Fruit fly (Drosophila melanogaster): ENCODE measurements around the gene Arp3.
A peak's percentile ranks its signal among the peaks of the same experiment; 100 is the strongest.

The Arp3 gene

dm6 chr3L:8072720-8073119, 43.0 kb downstream of the Arp3 start (continued):
- TF ChIP-seq CG1621 (tag; optimal IDR thresholded peaks at IDR 0.05): no peak
- TF ChIP-seq CG3919 (GFP tag; optimal IDR thresholded peaks at IDR 0.05): peak; percentile 80
- TF ChIP-seq fkh (GFP tag; optimal IDR thresholded peaks at IDR 0.05): peak; percentile 56
- TF ChIP-seq Sox15 (GFP tag; optimal IDR thresholded peaks at IDR 0.05): no peak
- peak; percentile 17 for TF ChIP-seq Blimp-1 (GFP tag; optimal IDR thresholded peaks at IDR 0.05)
- peak; percentile 78 for TF ChIP-seq topi (GFP tag; optimal IDR thresholded peaks at IDR 0.05)
- TF ChIP-seq Smox (GFP tag; optimal IDR thresholded peaks at IDR 0.05): peak; percentile 57
- TF ChIP-seq CG6792 (GFP tag; optimal IDR thresholded peaks at IDR 0.05): peak; percentile 53
- TF ChIP-seq Eip75B (GFP tag; optimal IDR thresholded peaks at IDR 0.05): peak; percentile 69
- peak; percentile 17 for TF ChIP-seq vri (GFP tag; optimal IDR thresholded peaks at IDR 0.05)
- TF ChIP-seq eg (GFP tag; IDR thresholded peaks at IDR 0.05): peak; percentile 85
- TF ChIP-seq Met (GFP tag; optimal IDR thresholded peaks at IDR 0.05): peak; percentile 53

dm6 chr3L:8071693-8072260, 43.9 kb downstream of the Arp3 start:
- TF ChIP-seq svp (GFP tag) (peak; percentile 97), Eip78C (GFP tag) (peak; percentile 3), CG15336 (GFP tag; IDR thresholded peaks at IDR 0.05) (peak; percentile 17; the same call in 1 of the 2 replicates), dsx (GFP tag; optimal IDR thresholded peaks at IDR 0.05; ENCODE audit: poor library complexity, severe bottlenecking) (no peak), CG4318 (GFP tag; optimal IDR thresholded peaks at IDR 0.05) (no peak), Met (GFP tag; optimal IDR thresholded peaks at IDR 0.05) (no peak), topi (GFP tag; optimal IDR thresholded peaks at IDR 0.05) (no peak), CG8319 (GFP tag; optimal IDR thresholded peaks at IDR 0.05) (no peak)

- TF ChIP-seq vri (GFP tag; optimal IDR thresholded peaks at IDR 0.05) (peak; percentile 50), Sox102F (GFP tag; optimal IDR thresholded peaks at IDR 0.05) (no peak)
Observed at dm6 chr3L:8071192-8071591, 44.5 kb downstream of the Arp3 start.

- TF ChIP-seq Lpt (GFP tag; optimal IDR thresholded peaks at IDR 0.05) (no peak), OdsH (GFP tag; optimal IDR thresholded peaks at IDR 0.05) (no peak), CG6792 (GFP tag; optimal IDR thresholded peaks at IDR 0.05) (no peak), Ets96B (tag; optimal IDR thresholded peaks at IDR 0.05) (no peak), svp (GFP tag) (no peak), CG16779 (tag; optimal IDR thresholded peaks at IDR 0.05) (no peak), CG11294 (GFP tag; IDR thresholded peaks at IDR 0.05) (no peak), cyc (GFP tag; optimal IDR thresholded peaks at IDR 0.05) (no peak), CG1621 (tag; optimal IDR thresholded peaks at IDR 0.05) (no peak), Eip78C (GFP tag) (no peak), achi (GFP tag; optimal IDR thresholded peaks at IDR 0.05) (no peak), fd85E (GFP tag; optimal IDR thresholded peaks at IDR 0.05) (no peak), fd59A (GFP tag; optimal IDR thresholded peaks at IDR 0.05) (no peak)
Observed at dm6 chr3L:8069860-8070259, 45.8 kb downstream of the Arp3 start, which contains the start of gene CG42591. CG42591 (minus strand) TSS chr3L:8069960.

- TF ChIP-seq Eip93F (GFP tag; optimal IDR thresholded peaks at IDR 0.05) (no peak), Met (GFP tag; optimal IDR thresholded peaks at IDR 0.05) (no peak)
Observed at dm6 chr3L:8069167-8069566, 46.5 kb downstream of the Arp3 start, which contains the start of gene CG42590. CG42590 (minus strand) TSS chr3L:8069267.

- TF ChIP-seq Sox14 (GFP tag; optimal IDR thresholded peaks at IDR 0.05) (no peak), Eip93F (GFP tag; optimal IDR thresholded peaks at IDR 0.05) (no peak), fd59A (GFP tag; optimal IDR thresholded peaks at IDR 0.05) (no peak), pdm3 (GFP tag; optimal IDR thresholded peaks at IDR 0.05) (no peak), CG11762 (GFP tag; optimal IDR thresholded peaks at IDR 0.05; ENCODE audit: insufficient read depth) (no peak), Hr4 (GFP tag; optimal IDR thresholded peaks at IDR 0.05) (no peak), Sox15 (GFP tag; optimal IDR thresholded peaks at IDR 0.05) (no peak), CG6276 (GFP tag; optimal IDR thresholded peaks at IDR 0.05) (no peak)
Observed at dm6 chr3L:8068061-8068460, 47.6 kb downstream of the Arp3 start.

All from whole organism, prepupa.